Worm (Caenorhabditis elegans) whole organism, L4 larva: ENCODE data around the gene C25D7.9.
"Not testable (repeated sequence)": the region's sequence is repeated elsewhere in the genome, so short reads cannot be mapped to it uniquely, and the experiment has no call there.

Source experiments
- D1046.2 ChIP-seq: fragments of 200-800 bp; sonication (Bioruptor generic); IDR thresholded peaks from 2 replicates; pipeline ENCODE4 v1.3.6; 2022; ENCODE audit warnings: missing genetic modification characterization, missing compliant biosample characterization
- F49E8.2 ChIP-seq: sonication (generic microtip); optimal IDR thresholded peaks from 2 replicates; lab custom pipeline; 2016; ENCODE audit warnings: missing compliant biosample characterization, mild to moderate bottlenecking, missing genetic modification characterization, borderline replicate concordance
- T26A8.4 ChIP-seq: fragments of 200-800 bp; sonication (Bioruptor generic); IDR thresholded peaks from 2 replicates; pipeline ENCODE4 v1.3.6; 2022; ENCODE audit warnings: missing genetic modification characterization, missing compliant biosample characterization
- Y105C5A.15 ChIP-seq: fragments of 200-800 bp; sonication (Bioruptor generic); IDR thresholded peaks from 2 replicates; pipeline ENCODE4 v1.3.6; 2022; ENCODE audit warnings: missing genetic modification characterization, missing compliant biosample characterization
- Y48G9A.11 ChIP-seq: fragments of 200-800 bp; sonication (Bioruptor generic); IDR thresholded peaks from 2 replicates; pipeline ENCODE4 v1.3.6; 2022; ENCODE audit warnings: missing genetic modification reagents, missing genetic modification characterization, missing compliant biosample characterization
- aha-1 ChIP-seq: fragments of 150-350 bp; peaks from one replicate; lab custom pipeline; 2014; ENCODE audit warnings: missing biosample characterization, missing genetic modification characterization
- aly-2 ChIP-seq: sonication (generic microtip); optimal IDR thresholded peaks from 2 replicates; lab custom pipeline; 2018; ENCODE audit warnings: missing biosample characterization, missing genetic modification characterization
- arid-1 ChIP-seq: fragments of 200-800 bp; sonication (Bioruptor generic); conservative IDR thresholded peaks from 2 replicates; pipeline ENCODE4 v1.3.6; 2022; ENCODE audit warnings: missing genetic modification reagents, missing genetic modification characterization, missing compliant biosample characterization
- ceh-20 ChIP-seq: fragments of 200-800 bp; sonication (Bioruptor generic); IDR thresholded peaks from 2 replicates; pipeline ENCODE4 v1.3.6; 2022; ENCODE audit warnings: missing genetic modification reagents, missing genetic modification characterization, missing compliant biosample characterization
- daf-16 ChIP-seq, 3 experiments: sonication (generic microtip); optimal IDR thresholded peaks; 2 replicates each; lab custom pipeline; 2016 to 2017; ENCODE audit warnings: missing genetic modification characterization in 3 of 3, missing genetic modification reagents in 3 of 3, mild to moderate bottlenecking in 2 of 3, missing compliant biosample characterization in 2 of 3, missing biosample characterization in 1 of 3, moderate library complexity in 1 of 3
- duxl-1 ChIP-seq: sonication (generic microtip); optimal IDR thresholded peaks from 2 replicates; lab custom pipeline; 2016; ENCODE audit warnings: mild to moderate bottlenecking, missing genetic modification characterization, moderate library complexity, missing compliant biosample characterization; ENCODE audit not compliant: poor library complexity
- egl-43 ChIP-seq: fragments of 200-800 bp; sonication (Bioruptor generic); IDR thresholded peaks from 2 replicates; pipeline ENCODE4 v1.3.6; 2022; ENCODE audit warnings: missing genetic modification reagents, missing genetic modification characterization, missing compliant biosample characterization
- lin-38 ChIP-seq: fragments of 200-800 bp; sonication (Bioruptor generic); IDR thresholded peaks from 2 replicates; pipeline ENCODE4 v1.3.6; 2022; ENCODE audit warnings: missing genetic modification reagents, missing genetic modification characterization, missing compliant biosample characterization
- lin-39 ChIP-seq: fragments of 150-350 bp; optimal IDR thresholded peaks from 2 replicates; lab custom pipeline; 2014; ENCODE audit warnings: missing biosample characterization, missing genetic modification reagents, missing genetic modification characterization
- madf-9 ChIP-seq: fragments of 200-800 bp; sonication (Bioruptor generic); conservative IDR thresholded peaks from 2 replicates; pipeline ENCODE4 v1.3.6; 2022; ENCODE audit warnings: missing genetic modification reagents, missing genetic modification characterization, missing compliant biosample characterization
- mxl-3 ChIP-seq: fragments of 200-800 bp; sonication (Bioruptor generic); optimal IDR thresholded peaks from 2 replicates; lab custom pipeline; 2018; ENCODE audit warnings: mild to moderate bottlenecking, missing genetic modification characterization, missing compliant biosample characterization
- nhr-237 ChIP-seq: sonication (generic microtip); optimal IDR thresholded peaks from 2 replicates; lab custom pipeline; 2017; ENCODE audit warnings: missing biosample characterization, missing genetic modification characterization
- nhr-28 ChIP-seq: fragments of 150-350 bp; optimal IDR thresholded peaks from 2 replicates; lab custom pipeline; 2014; ENCODE audit warnings: missing biosample characterization, missing genetic modification characterization
- nhr-41 ChIP-seq: fragments of 200-800 bp; sonication (Bioruptor generic); IDR thresholded peaks from 2 replicates; pipeline ENCODE4 v1.3.6; 2022; ENCODE audit warnings: missing genetic modification reagents, missing genetic modification characterization, missing compliant biosample characterization
- nhr-6 ChIP-seq: fragments of 150-350 bp; optimal IDR thresholded peaks from 2 replicates; lab custom pipeline; 2014; ENCODE audit warnings: missing biosample characterization, missing genetic modification characterization
- nhr-77 ChIP-seq: fragments of 150-350 bp; optimal IDR thresholded peaks from 2 replicates; lab custom pipeline; 2014; ENCODE audit warnings: missing biosample characterization, missing genetic modification characterization
- pqm-1 ChIP-seq: sonication (generic microtip); optimal IDR thresholded peaks from 2 replicates; lab custom pipeline; 2017; ENCODE audit warnings: missing biosample characterization, missing genetic modification characterization
- rbr-2 ChIP-seq: sonication (generic microtip); optimal IDR thresholded peaks from 2 replicates; lab custom pipeline; 2016; ENCODE audit warnings: missing genotype, missing genetic modification characterization, missing compliant biosample characterization
- snpc-1.2 ChIP-seq: fragments of 200-800 bp; sonication (Bioruptor generic); IDR thresholded peaks from 2 replicates; pipeline ENCODE4 v1.3.6; 2022; ENCODE audit warnings: missing genetic modification reagents, missing genetic modification characterization, missing compliant biosample characterization
- snpc-4 ChIP-seq: fragments of 150-350 bp; optimal IDR thresholded peaks from 2 replicates; lab custom pipeline; 2014; ENCODE audit warnings: missing biosample characterization, missing genetic modification characterization
- tag-97 ChIP-seq: fragments of 200-800 bp; sonication (Bioruptor generic); IDR thresholded peaks from 2 replicates; pipeline ENCODE4 v1.3.6; 2022; ENCODE audit warnings: missing genetic modification characterization, missing compliant biosample characterization
- unc-130 ChIP-seq: sonication (generic microtip); optimal IDR thresholded peaks from 2 replicates; lab custom pipeline; 2016; ENCODE audit warnings: missing genetic modification reagents, missing genetic modification characterization, missing compliant biosample characterization
- unc-39 ChIP-seq: sonication (generic microtip); optimal IDR thresholded peaks from 2 replicates; lab custom pipeline; 2017; ENCODE audit warnings: missing biosample characterization, missing genetic modification characterization
- zfp-2 ChIP-seq: sonication (generic microtip); optimal IDR thresholded peaks from 2 replicates; lab custom pipeline; 2016; ENCODE audit warnings: mild to moderate bottlenecking, missing genetic modification characterization, missing compliant biosample characterization
- zfp-3 ChIP-seq: fragments of 200-800 bp; sonication (Bioruptor generic); conservative IDR thresholded peaks from 2 replicates; pipeline ENCODE4 v1.3.6; 2022; ENCODE audit warnings: missing genetic modification reagents, missing genetic modification characterization, missing compliant biosample characterization

The C25D7.9 gene

DNA sequence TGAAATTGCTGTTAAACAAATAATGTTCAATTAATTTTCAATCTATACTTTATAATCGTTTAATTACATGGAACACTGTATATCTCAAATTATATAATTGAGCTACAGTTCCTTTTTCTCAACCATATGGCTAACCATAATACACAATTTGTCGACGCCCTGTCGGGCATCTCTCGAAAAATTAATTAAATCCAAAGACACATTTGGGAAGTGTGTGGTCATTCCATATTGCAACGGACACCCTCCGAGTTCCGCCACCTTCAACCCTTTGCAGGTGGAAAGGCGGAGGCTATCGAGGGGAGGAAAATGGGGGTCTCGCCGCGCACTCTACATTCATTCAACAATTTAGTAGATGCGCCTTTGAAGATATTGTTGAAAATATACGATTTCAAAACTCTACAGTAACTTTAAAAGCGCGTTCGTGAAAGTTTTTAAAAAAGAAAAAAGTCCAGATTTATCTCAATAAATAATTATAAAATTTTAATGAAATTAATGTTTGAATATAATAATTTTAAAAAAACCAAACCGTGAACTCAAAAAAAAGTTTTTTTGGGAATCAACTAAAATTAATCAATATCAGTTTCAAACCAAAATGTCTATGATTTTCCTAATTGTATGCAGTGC lies 35.9 kb upstream of the C25D7.9 start, which contains the start of gene F14H8.8:
TSS of gene F14H8.8 (plus strand) at position 574 of the 624 bp plus-strand sequence.
- peak; percentile 41 for TF ChIP-seq nhr-6 (tag; lab: Kevin White, UChicago)
- peak; percentile 77 for TF ChIP-seq snpc-4 (tag; lab: Kevin White, UChicago)
- peak; percentile 60 for TF ChIP-seq lin-38 (GFP tag; lab: Robert Waterston, UW)
- TF ChIP-seq nhr-41 (GFP tag; lab: Robert Waterston, UW), result no peak
- TF ChIP-seq F49E8.2 (tag; lab: Kevin White, UChicago), result peak; percentile 80
- peak; percentile 63; the same call in 1 of the 2 replicates for TF ChIP-seq T26A8.4 (GFP tag; lab: Robert Waterston, UW)
- TF ChIP-seq zfp-3 (GFP tag; lab: Robert Waterston, UW), result no peak
- no peak for TF ChIP-seq aha-1 (tag; lab: Kevin White, UChicago)
- no peak for TF ChIP-seq rbr-2
- peak; percentile 9 for TF ChIP-seq duxl-1
- TF ChIP-seq arid-1 (GFP tag; lab: Robert Waterston, UW), result peak; percentile 31; the same call in 1 of the 2 replicates
- no peak for TF ChIP-seq unc-39 (tag; lab: Kevin White, UChicago)
- peak; percentile 49; the same call in 1 of the 2 replicates for TF ChIP-seq Y48G9A.11
- no peak for TF ChIP-seq D1046.2 (GFP tag; lab: Robert Waterston, UW)
- no peak for TF ChIP-seq tag-97 (GFP tag; lab: Robert Waterston, UW)
- peak; percentile 77 for TF ChIP-seq snpc-1.2 (GFP tag; lab: Robert Waterston, UW)
- 0 out of 2 replicates have a peak, but pooled peaks have one; percentile 39 for TF ChIP-seq egl-43 (GFP tag; lab: Robert Waterston, UW)
- peak; percentile 36 for TF ChIP-seq unc-130 (GFP tag; lab: Kevin White, UChicago)

- not testable (repeated sequence) for TF ChIP-seq pqm-1 (tag; lab: Kevin White, UChicago); nhr-77 (tag; lab: Kevin White, UChicago); madf-9 (GFP tag; lab: Robert Waterston, UW)
Observed at ce11 chrV:15031373-15031772, 33.6 kb upstream of the C25D7.9 start, which contains the start of gene cng-1. TSS of gene cng-1 (minus strand) at chrV:15031473.

ce11 chrV:15036769-15037168 lies 28.2 kb upstream of the C25D7.9 start, which contains the start of gene melo-3:
TSS of gene melo-3 (minus strand) at chrV:15036869.
- TF ChIP-seq nhr-237, snpc-4, aly-2 (tag; lab: Kevin White, UChicago): not testable (repeated sequence)

DNA sequence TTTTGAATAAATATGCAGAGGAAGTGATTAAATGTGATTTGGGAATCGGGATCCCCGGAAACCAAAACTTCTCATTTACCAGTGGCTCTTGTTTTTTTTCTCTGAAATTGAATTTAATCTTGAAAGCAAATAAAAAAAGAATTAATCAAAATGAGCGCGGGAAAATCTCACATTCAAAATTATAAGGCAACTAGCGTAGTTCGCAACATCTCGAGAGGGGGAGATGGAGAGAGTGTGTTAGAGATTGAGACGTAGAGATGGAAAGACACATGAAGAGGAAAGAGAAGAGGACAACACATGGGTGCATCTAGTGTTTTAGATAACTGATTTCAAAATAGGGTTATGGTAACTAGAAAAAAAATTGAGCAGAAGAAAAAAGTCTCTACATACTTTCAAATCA lies 16.8 kb upstream of the C25D7.9 start, which contains the start of gene sdc-3:
TSS of gene sdc-3 (minus strand) at position 101 of the 400 bp plus-strand sequence.
- peak; percentile 73 for TF ChIP-seq aha-1 (tag; lab: Kevin White, UChicago)
- TF ChIP-seq nhr-28, result peak; percentile 32
- TF ChIP-seq lin-39 (tag; lab: Kevin White, UChicago), result no peak
- TF ChIP-seq Y105C5A.15, result no peak
- no peak for TF ChIP-seq daf-16 (GFP tag; optimal IDR thresholded peaks at IDR 0.05; lab: Kevin White, UChicago)
- peak; percentile 14 for TF ChIP-seq daf-16 (tag; optimal IDR thresholded peaks at IDR 0.05; lab: Kevin White, UChicago)
- TF ChIP-seq mxl-3 (GFP tag; lab: Kevin White, UChicago), result peak; percentile 19

- no peak for TF ChIP-seq zfp-2
- peak; percentile 91 for TF ChIP-seq aha-1 (tag; lab: Kevin White, UChicago)
- TF ChIP-seq madf-9 (GFP tag; lab: Robert Waterston, UW), result no peak
- TF ChIP-seq ceh-20 (GFP tag; lab: Robert Waterston, UW), result no peak
Observed at ce11 chrV:15051720-15052119, 13.2 kb upstream of the C25D7.9 start.
